Worm (Caenorhabditis elegans) whole organism, L3 larva: ENCODE data around the gene tbx-33.

ENCODE experiments used
- R02D3.7 ChIP-seq: fragments of 150-350 bp; optimal IDR thresholded peaks from 2 replicates; lab custom pipeline; 2014; ENCODE audit warnings: missing biosample characterization, missing genetic modification characterization
- ZK546.5 ChIP-seq: sonication (generic microtip); optimal IDR thresholded peaks from 2 replicates; lab custom pipeline; 2017; ENCODE audit warnings: missing biosample characterization, missing genetic modification characterization
- aly-2 ChIP-seq: fragments of 150-350 bp; optimal IDR thresholded peaks from 2 replicates; lab custom pipeline; 2014; ENCODE audit warnings: missing biosample characterization, missing genetic modification characterization
- ama-1 ChIP-seq: fragments of 150-350 bp; optimal IDR thresholded peaks from 2 replicates; lab custom pipeline; 2018
- ceh-28 ChIP-seq: fragments of 150-350 bp; optimal IDR thresholded peaks from 2 replicates; lab custom pipeline; 2014; ENCODE audit warnings: missing biosample characterization, missing genetic modification reagents, missing genetic modification characterization
- ceh-82 ChIP-seq: fragments of 150-350 bp; optimal IDR thresholded peaks from 2 replicates; lab custom pipeline; 2014; ENCODE audit warnings: missing biosample characterization, missing genetic modification characterization
- ceh-9 ChIP-seq: sonication (generic microtip); optimal IDR thresholded peaks from 2 replicates; lab custom pipeline; 2018; ENCODE audit warnings: missing biosample characterization, missing genetic modification characterization
- egl-27 ChIP-seq: sonication (generic microtip); optimal IDR thresholded peaks from 4 replicates; lab custom pipeline; 2017; ENCODE audit warnings: missing biosample characterization, missing genetic modification reagents, missing genetic modification characterization
- egl-5 ChIP-seq: fragments of 150-350 bp; optimal IDR thresholded peaks from 2 replicates; lab custom pipeline; 2017; ENCODE audit warnings: missing biosample characterization, missing genetic modification reagents, missing genetic modification characterization, inconsistent platforms
- elt-1 ChIP-seq: fragments of 150-350 bp; optimal IDR thresholded peaks from 2 replicates; lab custom pipeline; 2014; ENCODE audit warnings: missing biosample characterization, missing genetic modification characterization
- elt-2 ChIP-seq: sonication (generic microtip); optimal IDR thresholded peaks from 2 replicates; lab custom pipeline; 2016; ENCODE audit warnings: missing genetic modification reagents, mild to moderate bottlenecking, missing genetic modification characterization, missing compliant biosample characterization
- eor-1 ChIP-seq, 2 experiments: fragments of 150-350 bp; optimal IDR thresholded peaks; 2 replicates each; lab custom pipeline; 2014 to 2018; ENCODE audit warnings: missing biosample characterization in 2 of 2, missing genetic modification characterization in 2 of 2
- fkh-2 ChIP-seq: fragments of 150-350 bp; optimal IDR thresholded peaks from 2 replicates; lab custom pipeline; 2014; ENCODE audit warnings: missing biosample characterization, missing genetic modification reagents, missing genetic modification characterization
- hmg-11 ChIP-seq: sonication (generic microtip); optimal IDR thresholded peaks from 2 replicates; lab custom pipeline; 2016; ENCODE audit warnings: missing genetic modification characterization, missing compliant biosample characterization
- jun-1 ChIP-seq: fragments of 150-350 bp; optimal IDR thresholded peaks from 2 replicates; lab custom pipeline; 2014; ENCODE audit warnings: missing biosample characterization, missing genetic modification reagents, missing genetic modification characterization
- lin-15B ChIP-seq: fragments of 150-350 bp; optimal IDR thresholded peaks from 2 replicates; lab custom pipeline; 2014; ENCODE audit warnings: missing biosample characterization, missing genetic modification characterization
- lin-39 ChIP-seq: fragments of 150-350 bp; optimal IDR thresholded peaks from 2 replicates; lab custom pipeline; 2018; ENCODE audit warnings: missing biosample characterization, missing genetic modification reagents, missing genetic modification characterization
- lsy-12 ChIP-seq: sonication (generic microtip); optimal IDR thresholded peaks from 2 replicates; lab custom pipeline; 2016; ENCODE audit warnings: mild to moderate bottlenecking, missing genetic modification characterization, missing compliant biosample characterization
- mml-1 ChIP-seq: fragments of 150-350 bp; sonication (generic microtip); optimal IDR thresholded peaks from 3 replicates; lab custom pipeline; 2014; ENCODE audit warnings: missing biosample characterization, missing genetic modification characterization
- nfya-1 ChIP-seq: sonication (generic microtip); optimal IDR thresholded peaks from 2 replicates; lab custom pipeline; 2017; ENCODE audit warnings: missing genetic modification characterization, mild to moderate bottlenecking, missing compliant biosample characterization, antibody characterized with exemption, moderate library complexity; ENCODE audit not compliant: insufficient read depth
- nhr-11 ChIP-seq: fragments of 150-350 bp; optimal IDR thresholded peaks from 2 replicates; lab custom pipeline; 2014; ENCODE audit warnings: missing biosample characterization, missing genetic modification characterization
- nhr-12 ChIP-seq: fragments of 150-350 bp; optimal IDR thresholded peaks from 2 replicates; lab custom pipeline; 2014; ENCODE audit warnings: missing biosample characterization, missing genetic modification characterization
- nhr-23 ChIP-seq: fragments of 150-350 bp; optimal IDR thresholded peaks from 2 replicates; lab custom pipeline; 2014; ENCODE audit warnings: missing biosample characterization, missing genetic modification reagents, missing genetic modification characterization
- nhr-28 ChIP-seq: fragments of 150-350 bp; optimal IDR thresholded peaks from 2 replicates; lab custom pipeline; 2014; ENCODE audit warnings: missing biosample characterization, missing genetic modification characterization
- nhr-43 ChIP-seq: sonication (generic microtip); optimal IDR thresholded peaks from 2 replicates; lab custom pipeline; 2016; ENCODE audit warnings: mild to moderate bottlenecking, missing genetic modification characterization, missing compliant biosample characterization; ENCODE audit not compliant: poor library complexity, severe bottlenecking
- nhr-67 ChIP-seq: fragments of 150-350 bp; optimal IDR thresholded peaks from 2 replicates; lab custom pipeline; 2014; ENCODE audit warnings: missing biosample characterization, missing genetic modification characterization
- nhr-77 ChIP-seq: fragments of 150-350 bp; optimal IDR thresholded peaks from 2 replicates; lab custom pipeline; 2014; ENCODE audit warnings: missing biosample characterization, missing genetic modification characterization
- pha-4 ChIP-seq: fragments of 150-350 bp; optimal IDR thresholded peaks from 2 replicates; lab custom pipeline; 2014; ENCODE audit warnings: missing biosample characterization, missing genetic modification reagents, missing genetic modification characterization
- pqm-1 ChIP-seq: fragments of 150-350 bp; optimal IDR thresholded peaks from 2 replicates; lab custom pipeline; 2017; ENCODE audit warnings: missing biosample characterization, missing genetic modification characterization, inconsistent platforms
- sea-2 ChIP-seq: fragments of 150-350 bp; sonication (generic microtip); optimal IDR thresholded peaks from 4 replicates; lab custom pipeline; 2014; ENCODE audit warnings: missing biosample characterization, missing genetic modification reagents, missing genetic modification characterization
- tbx-2 ChIP-seq: sonication (generic microtip); optimal IDR thresholded peaks from 2 replicates; lab custom pipeline; 2016; ENCODE audit warnings: mild to moderate bottlenecking, missing genetic modification characterization, missing compliant biosample characterization
- unc-39 ChIP-seq: sonication (generic microtip); optimal IDR thresholded peaks from 4 replicates; lab custom pipeline; 2017; ENCODE audit warnings: missing biosample characterization, missing genetic modification characterization
- unc-62 ChIP-seq: fragments of 150-350 bp; sonication (generic microtip); optimal IDR thresholded peaks from 4 replicates; lab custom pipeline; 2014; ENCODE audit warnings: missing biosample characterization, missing genetic modification reagents, missing genetic modification characterization
- zag-1 ChIP-seq: fragments of 150-350 bp; optimal IDR thresholded peaks from 2 replicates; lab custom pipeline; 2014; ENCODE audit warnings: missing biosample characterization, missing genetic modification characterization
- ztf-4 ChIP-seq: fragments of 150-350 bp; optimal IDR thresholded peaks from 2 replicates; lab custom pipeline; 2014; ENCODE audit warnings: missing biosample characterization, missing genetic modification characterization

Gene tbx-33

ce11 chrIII:11680514-11680913 lies 43.9 kb upstream of the tbx-33 start:
- no peak for TF ChIP-seq pha-4 (tag; lab: Kevin White, UChicago)
- TF ChIP-seq jun-1 (tag; lab: Kevin White, UChicago) = no peak
- no peak for TF ChIP-seq egl-5 (tag; lab: Kevin White, UChicago)
- no peak for TF ChIP-seq ztf-4 (tag; lab: Kevin White, UChicago)
- TF ChIP-seq nhr-28 = no peak
- TF ChIP-seq nhr-11 (tag; lab: Kevin White, UChicago) = no peak
- TF ChIP-seq ceh-9 (tag; lab: Kevin White, UChicago) = no peak
- no peak for TF ChIP-seq aly-2 (tag; lab: Kevin White, UChicago)
- no peak for TF ChIP-seq elt-1 (tag; lab: Kevin White, UChicago)
- TF ChIP-seq R02D3.7 = no peak
- TF ChIP-seq tbx-2 (tag; lab: Kevin White, UChicago) = no peak
- no peak for TF ChIP-seq egl-27 (tag; lab: Kevin White, UChicago)
- no peak for TF ChIP-seq zag-1 (tag; lab: Kevin White, UChicago)
- TF ChIP-seq ceh-82 = no peak
- TF ChIP-seq, all 47 proteins: peak for 0

- no peak for TF ChIP-seq eor-1 (tag; optimal IDR thresholded peaks at IDR 0.05; lab: Kevin White, UChicago)
- no peak for TF ChIP-seq ceh-82
- TF ChIP-seq ama-1 (lab: Kevin White, UChicago) = no peak
- TF ChIP-seq nhr-23 = no peak
- TF ChIP-seq ztf-4 (tag; lab: Kevin White, UChicago) = no peak
- TF ChIP-seq nhr-43 = no peak
- no peak for TF ChIP-seq nhr-77
- TF ChIP-seq nhr-12 = no peak
- TF ChIP-seq unc-39 (tag; lab: Kevin White, UChicago) = no peak
- TF ChIP-seq lsy-12 (tag; lab: Kevin White, UChicago) = no peak
- no peak for TF ChIP-seq sea-2 (GFP tag; lab: Kevin White, UChicago)
- no peak for TF ChIP-seq hmg-11 (tag; lab: Kevin White, UChicago)
- no peak for TF ChIP-seq mml-1 (tag; lab: Kevin White, UChicago)
- TF ChIP-seq nhr-67 (tag; lab: Kevin White, UChicago) = no peak
- TF ChIP-seq elt-2 (tag; lab: Kevin White, UChicago) = no peak
Observed at ce11 chrIII:11669008-11669407, 32.4 kb upstream of the tbx-33 start.

- TF ChIP-seq lsy-12 (tag; lab: Kevin White, UChicago) (no peak), tbx-2 (tag; lab: Kevin White, UChicago) (no peak), elt-2 (tag; lab: Kevin White, UChicago) (no peak), fkh-2 (no peak), eor-1 (tag; optimal IDR thresholded peaks at IDR 0.05; lab: Kevin White, UChicago) (no peak), lin-39 (no peak), nhr-28 (no peak), hmg-11 (tag; lab: Kevin White, UChicago) (no peak), ZK546.5 (tag; lab: Kevin White, UChicago) (no peak), nfya-1 (no peak), nhr-77 (no peak), nhr-23 (no peak), zag-1 (tag; lab: Kevin White, UChicago) (no peak), lin-15B (tag; lab: Kevin White, UChicago) (no peak)
- TF ChIP-seq, all 47 proteins: peak for 0
Observed at ce11 chrIII:11666819-11667218, 30.2 kb upstream of the tbx-33 start.

ce11 chrIII:11663400-11663799 lies 26.8 kb upstream of the tbx-33 start:
- no peak for TF ChIP-seq egl-27 (tag; lab: Kevin White, UChicago)
- peak; percentile 48 for TF ChIP-seq nfya-1

ce11 chrIII:11660736-11661135 lies 24.1 kb upstream of the tbx-33 start:
- TF ChIP-seq nhr-77 (no peak), ceh-28 (no peak), zag-1 (tag; lab: Kevin White, UChicago) (no peak), nhr-11 (tag; lab: Kevin White, UChicago) (no peak), pqm-1 (no peak), unc-62 (GFP tag; lab: Kevin White, UChicago) (no peak), egl-5 (tag; lab: Kevin White, UChicago) (no peak), nfya-1 (peak; percentile 40), elt-2 (tag; lab: Kevin White, UChicago) (no peak), unc-39 (tag; lab: Kevin White, UChicago) (no peak), pha-4 (tag; lab: Kevin White, UChicago) (peak; percentile 26)
- TF ChIP-seq, all 47 proteins: peak for 2
